Worm (Caenorhabditis elegans) whole organism, L1 larva: Measurements from ENCODE around the gene npr-4.

ENCODE experiments used
- lin-35 ChIP-seq, 2 experiments: fragments of 150-350 bp; optimal IDR thresholded peaks; 2 replicates each; lab custom pipeline; 2014; ENCODE audit warnings: missing biosample characterization in 2 of 2, missing genetic modification characterization in 2 of 2, missing genetic modification reagents in 2 of 2
- pqm-1 ChIP-seq: sonication (generic microtip); optimal IDR thresholded peaks from 3 replicates; lab custom pipeline; 2017; ENCODE audit warnings: missing biosample characterization, missing genetic modification characterization
- skn-1 ChIP-seq: fragments of 150-350 bp; optimal IDR thresholded peaks from 2 replicates; lab custom pipeline; 2014; ENCODE audit warnings: missing biosample characterization, missing genetic modification characterization
- unc-62 ChIP-seq: fragments of 150-350 bp; optimal IDR thresholded peaks from 2 replicates; lab custom pipeline; 2014; ENCODE audit warnings: missing biosample characterization, missing genetic modification reagents, missing genetic modification characterization

DNA sequence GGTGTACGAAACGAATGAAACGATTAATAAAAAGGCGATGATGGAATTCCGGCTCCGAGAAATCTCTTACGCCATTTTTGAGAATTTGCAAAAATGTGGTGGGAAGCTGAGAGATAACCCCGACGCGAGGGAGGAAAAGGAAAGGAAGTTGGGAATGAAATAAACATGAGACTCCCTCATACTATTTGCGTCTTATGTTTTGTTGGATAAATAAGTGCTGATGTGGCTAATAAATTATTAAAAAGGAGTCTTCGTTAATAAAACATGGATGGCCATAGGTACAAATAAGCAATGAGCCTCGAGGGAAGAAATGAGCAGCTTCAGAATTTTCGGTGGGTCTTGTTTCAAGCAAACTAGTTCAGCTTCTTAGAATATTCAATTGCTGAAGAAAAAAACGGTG, 19.1 kb downstream of the npr-4 start:
- TF ChIP-seq skn-1 (tag; lab: Kevin White, UChicago): no peak
- TF ChIP-seq unc-62 (GFP tag; lab: Kevin White, UChicago): no peak
- TF ChIP-seq pqm-1 (tag; lab: Kevin White, UChicago): no peak
- no peak for TF ChIP-seq lin-35 (GFP tag; optimal IDR thresholded peaks at IDR 0.05; lab: Kevin White, UChicago)
